Worm (Caenorhabditis elegans) whole organism, early embryonic: ENCODE results near the gene ccnk-1.

Experiments
- pes-1 ChIP-seq: fragments of 200-800 bp; sonication (Bioruptor generic); IDR thresholded peaks from 2 replicates; pipeline ENCODE4 v1.3.6; 2022; ENCODE audit warnings: missing genetic modification reagents, missing genetic modification characterization, missing compliant biosample characterization
- scrt-1 ChIP-seq: fragments of 200-800 bp; sonication (Bioruptor generic); IDR thresholded peaks from 2 replicates; pipeline ENCODE4 v1.3.6; 2022; ENCODE audit warnings: missing genetic modification characterization, missing compliant biosample characterization

ce11 chrV:14645817-14646789 lies 33.8 kb downstream of the ccnk-1 start, which contains the start of the genes rfc-1 and pmp-3:
- TF ChIP-seq scrt-1 (GFP tag; lab: Robert Waterston, UW) (no peak), pes-1 (no peak)
